Worm (Caenorhabditis elegans) whole organism, young adult: ENCODE data around the gene lgc-21.

ENCODE experiments used
- C17E4.6 ChIP-seq: fragments of 200-800 bp; sonication (Bioruptor generic); IDR thresholded peaks from 2 replicates; pipeline ENCODE4 v1.3.6; 2022; ENCODE audit warnings: missing genetic modification reagents, missing genetic modification characterization, missing compliant biosample characterization
- F57A8.1 ChIP-seq: fragments of 200-800 bp; sonication (Bioruptor generic); optimal IDR thresholded peaks from 2 replicates; lab custom pipeline; 2018; ENCODE audit warnings: mild to moderate bottlenecking, missing genetic modification characterization, moderate library complexity, missing compliant biosample characterization
- ama-1 ChIP-seq, 3 experiments: fragments of 150-350 bp in 1 of 3; sonication (generic microtip) in 2 of 3; optimal IDR thresholded peaks; 2 replicates each; lab custom pipeline; 2014 to 2018; ENCODE audit warnings: missing biosample characterization in 2 of 3, missing genetic modification characterization in 2 of 3, missing genetic modification reagents in 2 of 3
- ceh-40 ChIP-seq: fragments of 200-800 bp; sonication (Bioruptor generic); IDR thresholded peaks from 2 replicates; pipeline ENCODE4 v1.3.6; 2022; ENCODE audit warnings: missing genetic modification characterization, missing compliant biosample characterization
- dpff-1 ChIP-seq: sonication (generic microtip); optimal IDR thresholded peaks from 2 replicates; lab custom pipeline; 2017; ENCODE audit warnings: mild to moderate bottlenecking, missing genetic modification characterization, missing compliant biosample characterization
- pha-4 ChIP-seq: fragments of 150-350 bp; sonication (generic microtip); optimal IDR thresholded peaks from 2 replicates; lab custom pipeline; 2014; ENCODE audit warnings: missing biosample characterization, missing genetic modification reagents, missing genetic modification characterization

DNA sequence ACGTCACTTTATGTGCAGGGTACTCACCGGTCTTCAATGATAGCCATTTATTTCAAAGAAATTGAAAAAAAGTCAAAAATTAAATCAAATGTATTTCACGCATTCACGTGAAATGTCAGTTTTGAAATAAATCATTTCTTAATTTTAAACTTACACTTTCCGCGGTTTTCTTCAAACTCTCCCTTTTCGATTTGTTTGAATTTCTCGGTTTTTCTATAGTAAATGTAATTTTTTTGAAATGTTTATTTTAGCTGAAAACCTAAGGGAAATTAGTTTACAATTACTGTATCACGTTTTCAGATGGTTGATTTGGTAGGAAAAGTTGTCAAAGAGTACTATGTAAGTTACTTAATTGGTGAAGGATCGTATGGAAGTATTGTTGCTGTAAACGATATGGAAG is 40.5 kb upstream of the lgc-21 start, which contains the start of gene F16B12.7:
- TF ChIP-seq dpff-1 (tag; lab: Kevin White, UChicago) (no peak), C17E4.6 (GFP tag; lab: Robert Waterston, UW) (no peak), F57A8.1 (GFP tag; lab: Kevin White, UChicago) (no peak), ceh-40 (GFP tag; lab: Robert Waterston, UW) (no peak), pha-4 (tag; lab: Kevin White, UChicago) (no peak), ama-1 (optimal IDR thresholded peaks at IDR 0.05; lab: Kevin White, UChicago) (no peak), ama-1 (GFP tag; optimal IDR thresholded peaks at IDR 0.05; lab: Kevin White, UChicago) (no peak)
